Worm (Caenorhabditis elegans) whole organism, L1 larva: ENCODE measurements around the gene ZK1098.3.

Source experiments
- alr-1 ChIP-seq: fragments of 200-800 bp; sonication (Bioruptor generic); optimal IDR thresholded peaks from 2 replicates; lab custom pipeline; 2018; ENCODE audit warnings: borderline replicate concordance, mild to moderate bottlenecking, missing genetic modification characterization, missing compliant biosample characterization
- ama-1 ChIP-seq: fragments of 150-350 bp; optimal IDR thresholded peaks from 2 replicates; lab custom pipeline; 2014
- elt-2 ChIP-seq: sonication (generic microtip); optimal IDR thresholded peaks from 2 replicates; lab custom pipeline; 2016; ENCODE audit warnings: missing genetic modification characterization, mild to moderate bottlenecking, inconsistent platforms, missing compliant biosample characterization, missing genetic modification reagents
- elt-3 ChIP-seq, 6 experiments: fragments of 150-350 bp in 1 of 6; sonication (generic microtip); optimal IDR thresholded peaks; 2 replicates each; lab custom pipeline; 2017 to 2018; ENCODE audit warnings: missing biosample characterization in 6 of 6, missing genetic modification characterization in 6 of 6, inconsistent platforms in 1 of 6
- hpl-2 ChIP-seq: fragments of 150-350 bp; optimal IDR thresholded peaks from 2 replicates; lab custom pipeline; 2014; ENCODE audit warnings: missing biosample characterization, missing genetic modification reagents, missing genetic modification characterization
- nhr-76 ChIP-seq: sonication (generic microtip); optimal IDR thresholded peaks from 2 replicates; lab custom pipeline; 2017; ENCODE audit warnings: missing biosample characterization, missing genetic modification characterization
- pqm-1 ChIP-seq: sonication (generic microtip); optimal IDR thresholded peaks from 3 replicates; lab custom pipeline; 2017; ENCODE audit warnings: missing biosample characterization, missing genetic modification characterization
- snu-23 ChIP-seq: sonication (generic microtip); optimal IDR thresholded peaks from 2 replicates; lab custom pipeline; 2016; ENCODE audit warnings: missing genetic modification characterization, missing compliant biosample characterization
- unc-62 ChIP-seq: fragments of 150-350 bp; optimal IDR thresholded peaks from 2 replicates; lab custom pipeline; 2014; ENCODE audit warnings: missing biosample characterization, missing genetic modification reagents, missing genetic modification characterization
- ztf-11 ChIP-seq, 2 experiments: sonication (generic microtip); optimal IDR thresholded peaks; 2 replicates each; lab custom pipeline; 2016 to 2017; ENCODE audit warnings: missing genetic modification characterization in 2 of 2, missing biosample characterization in 1 of 2, missing compliant biosample characterization in 1 of 2
- ztf-4 ChIP-seq: fragments of 150-350 bp; optimal IDR thresholded peaks from 2 replicates; lab custom pipeline; 2014; ENCODE audit warnings: missing biosample characterization, missing genetic modification characterization

DNA sequence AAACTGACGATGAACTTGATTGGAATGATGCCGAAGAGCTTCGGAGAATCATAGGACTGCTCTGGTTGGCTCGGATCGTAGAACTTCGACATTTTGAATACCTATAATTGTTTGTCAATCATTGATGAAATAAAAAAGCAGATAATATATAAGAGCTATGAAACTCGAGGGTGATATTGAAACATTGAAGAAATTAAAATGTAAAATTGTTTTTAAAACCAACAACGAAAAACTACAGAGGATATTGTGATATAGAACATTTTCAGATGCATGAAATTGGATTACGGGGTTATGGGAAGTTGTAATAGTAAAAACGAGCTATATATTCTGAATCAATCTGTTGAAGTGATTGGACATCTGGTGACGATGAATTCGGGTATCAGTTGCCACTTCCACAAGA, 25.9 kb upstream of the ZK1098.3 start, which contains the start of gene C48B4.10:
- TF ChIP-seq elt-3 (tag; optimal IDR thresholded peaks at IDR 0.05; lab: Kevin White, UChicago), result no peak
- no peak for TF ChIP-seq elt-2 (tag; lab: Kevin White, UChicago)
- TF ChIP-seq ztf-4 (tag; lab: Kevin White, UChicago), result no peak
- no peak for TF ChIP-seq ztf-11 (tag; optimal IDR thresholded peaks at IDR 0.05; lab: Kevin White, UChicago)
- no peak for TF ChIP-seq unc-62 (GFP tag; lab: Kevin White, UChicago)
- no peak for TF ChIP-seq snu-23 (GFP tag; lab: Kevin White, UChicago)
- no peak for TF ChIP-seq alr-1 (tag; lab: Kevin White, UChicago)
- no peak for TF ChIP-seq nhr-76
- no peak for TF ChIP-seq hpl-2 (GFP tag; lab: Kevin White, UChicago)
- no peak for TF ChIP-seq ama-1 (lab: Kevin White, UChicago)
- no peak for TF ChIP-seq pqm-1 (tag; lab: Kevin White, UChicago)
